Fruit fly (Drosophila melanogaster): Measurements from ENCODE around the gene CG42818.

Gene CG42818

DNA sequence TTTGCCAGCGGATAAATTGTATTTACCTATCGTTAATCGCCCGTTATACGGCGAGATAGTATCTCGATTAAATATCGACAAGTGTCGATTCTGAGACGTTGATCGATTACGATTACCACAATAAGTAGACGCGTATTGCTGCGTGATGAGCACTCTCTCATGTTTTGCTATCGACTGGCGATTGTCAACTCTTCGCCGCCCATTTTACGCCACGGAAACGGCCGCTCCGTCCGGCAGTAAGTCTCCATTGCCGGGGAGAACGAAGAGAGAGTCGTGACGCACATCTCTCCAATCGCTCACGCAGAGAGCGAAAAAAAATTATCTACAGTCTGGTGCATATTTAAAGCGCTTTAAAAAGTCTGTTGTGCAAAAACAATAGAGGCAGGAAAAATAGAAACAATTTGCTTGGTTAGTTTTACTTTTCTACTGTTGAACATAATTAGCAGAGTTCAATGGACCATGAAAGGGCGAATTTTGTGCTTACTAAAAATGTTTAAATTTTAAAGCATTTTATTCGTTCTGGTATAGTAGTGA is 9.9 kb downstream of the CG42818 start, which contains the start of gene CG46309 (continued):
- TF ChIP-seq CG8281 (tag; optimal IDR thresholded peaks at IDR 0.05) (no peak), emc (GFP tag; optimal IDR thresholded peaks at IDR 0.05) (no peak), CG6683 (GFP tag; optimal IDR thresholded peaks at IDR 0.05) (no peak), BtbVII (GFP tag; optimal IDR thresholded peaks at IDR 0.05) (peak; percentile 72), sc (optimal IDR thresholded peaks at IDR 0.05) (no peak), sc (GFP tag; optimal IDR thresholded peaks at IDR 0.05) (no peak), D19B (GFP tag; optimal IDR thresholded peaks at IDR 0.05) (no peak), CG6272 (GFP tag; IDR thresholded peaks at IDR 0.05) (no peak), CG6765 (GFP tag; optimal IDR thresholded peaks at IDR 0.05) (peak; percentile 17), aop (GFP tag; IDR thresholded peaks at IDR 0.05) (no peak), Oli (tag; optimal IDR thresholded peaks at IDR 0.05) (no peak), CG4328 (GFP tag; optimal IDR thresholded peaks at IDR 0.05) (no peak), ttk (GFP tag; IDR thresholded peaks at IDR 0.05) (no peak), CG31365 (tag; optimal IDR thresholded peaks at IDR 0.05) (no peak), TFAM (GFP tag; optimal IDR thresholded peaks at IDR 0.05) (no peak), gcm (GFP tag; optimal IDR thresholded peaks at IDR 0.05) (no peak), prd (optimal IDR thresholded peaks at IDR 0.05) (no peak), prd (GFP tag; IDR thresholded peaks at IDR 0.05) (no peak), Gug (GFP tag; IDR thresholded peaks at IDR 0.05) (no peak), toy (GFP tag; IDR thresholded peaks at IDR 0.05) (no peak), salm (tag; optimal IDR thresholded peaks at IDR 0.05) (no peak), CG13123 (GFP tag; optimal IDR thresholded peaks at IDR 0.05) (no peak), zen2 (GFP tag; IDR thresholded peaks at IDR 0.05; ENCODE audit: partially characterized antibody) (peak; percentile 93; the same call in 2 of the 3 replicates), tio (GFP tag; optimal IDR thresholded peaks at IDR 0.05) (peak; percentile 21), CG13894 (tag; optimal IDR thresholded peaks at IDR 0.05) (no peak), sim (GFP tag; IDR thresholded peaks at IDR 0.05) (no peak), lov (optimal IDR thresholded peaks at IDR 0.05) (no peak), lov (GFP tag; IDR thresholded peaks at IDR 0.05) (no peak), h (optimal IDR thresholded peaks at IDR 0.05) (no peak), pfk (GFP tag; optimal IDR thresholded peaks at IDR 0.05) (peak; percentile 19), CG11085 (GFP tag; IDR thresholded peaks at IDR 0.05) (no peak), HLH3B (GFP tag; IDR thresholded peaks at IDR 0.05) (no peak; the same call in 1 of the 2 replicates), CG13424 (tag; optimal IDR thresholded peaks at IDR 0.05) (no peak), tap (tag; optimal IDR thresholded peaks at IDR 0.05) (peak; percentile 47), ems (GFP tag; optimal IDR thresholded peaks at IDR 0.05) (peak; percentile 6), klu (GFP tag; IDR thresholded peaks at IDR 0.05) (no peak), mld (GFP tag; IDR thresholded peaks at IDR 0.05; ENCODE audit: partially characterized antibody) (no peak; the same call in 1 of the 3 replicates), CG2889 (GFP tag; IDR thresholded peaks at IDR 0.05) (no peak), CG14014 (GFP tag; IDR thresholded peaks at IDR 0.05) (no peak; the same call in 1 of the 2 replicates), YL-1 (GFP tag; optimal IDR thresholded peaks at IDR 0.05) (no peak), Dp (GFP tag; optimal IDR thresholded peaks at IDR 0.05) (peak; percentile 2), CG16779 (GFP tag; IDR thresholded peaks at IDR 0.05) (no peak), CG33557 (GFP tag; optimal IDR thresholded peaks at IDR 0.05) (no peak), Side (GFP tag; optimal IDR thresholded peaks at IDR 0.05) (no peak), shn (GFP tag; optimal IDR thresholded peaks at IDR 0.05) (no peak), lola (GFP tag; optimal IDR thresholded peaks at IDR 0.05) (no peak), CG3163 (GFP tag; optimal IDR thresholded peaks at IDR 0.05) (peak; percentile 36), kay (GFP tag; optimal IDR thresholded peaks at IDR 0.05) (peak; percentile 49), CG4820 (GFP tag; optimal IDR thresholded peaks at IDR 0.05) (no peak), CG12104 (GFP tag; optimal IDR thresholded peaks at IDR 0.05) (peak; percentile 18), Hmr (GFP tag; optimal IDR thresholded peaks at IDR 0.05) (peak; percentile 29), CG9817 (tag; optimal IDR thresholded peaks at IDR 0.05) (no peak)
